Worm (Caenorhabditis elegans): ENCODE data around the gene F14H12.3.

DNA sequence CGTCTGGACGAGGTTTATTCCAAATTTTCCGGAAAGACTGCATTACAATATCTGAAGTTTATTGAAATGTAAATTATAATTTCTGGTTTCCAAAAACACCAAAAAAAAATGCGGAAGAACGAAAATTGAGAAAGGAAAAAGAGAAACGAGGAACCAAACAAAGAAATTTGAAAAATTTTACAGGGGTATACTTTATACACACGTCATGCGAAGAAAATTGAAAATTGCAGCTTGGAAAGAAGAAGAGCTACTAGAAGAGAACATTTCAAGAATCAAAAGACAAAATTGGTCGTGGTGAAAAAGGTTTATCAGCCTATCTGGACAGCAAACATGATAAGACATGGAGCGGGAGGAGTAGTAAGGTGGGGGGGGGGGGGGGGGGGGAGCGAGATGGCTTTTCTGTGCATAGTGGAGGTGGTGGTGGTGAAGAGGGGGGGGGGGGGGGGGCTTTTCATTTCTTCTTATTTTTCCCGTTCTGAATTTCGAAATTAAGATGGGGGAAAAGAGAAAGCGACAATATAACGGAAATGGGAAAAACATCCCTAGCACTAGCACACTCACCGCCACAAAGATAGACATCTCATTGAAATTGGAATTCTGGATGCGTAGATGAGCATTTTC is 39.4 kb downstream of the F14H12.3 start, which contains the start of gene lst-2:
- TF ChIP-seq nhr-237 (tag; optimal IDR thresholded peaks at IDR 0.05) (no peak), nhr-11 (tag; optimal IDR thresholded peaks at IDR 0.05) (no peak), nhr-25 (tag; optimal IDR thresholded peaks at IDR 0.05; ENCODE audit: borderline replicate concordance, insufficient read depth) (no peak)
